Worm (Caenorhabditis elegans): ENCODE measurements around the gene C14C6.13.

C14C6.13 gene

DNA sequence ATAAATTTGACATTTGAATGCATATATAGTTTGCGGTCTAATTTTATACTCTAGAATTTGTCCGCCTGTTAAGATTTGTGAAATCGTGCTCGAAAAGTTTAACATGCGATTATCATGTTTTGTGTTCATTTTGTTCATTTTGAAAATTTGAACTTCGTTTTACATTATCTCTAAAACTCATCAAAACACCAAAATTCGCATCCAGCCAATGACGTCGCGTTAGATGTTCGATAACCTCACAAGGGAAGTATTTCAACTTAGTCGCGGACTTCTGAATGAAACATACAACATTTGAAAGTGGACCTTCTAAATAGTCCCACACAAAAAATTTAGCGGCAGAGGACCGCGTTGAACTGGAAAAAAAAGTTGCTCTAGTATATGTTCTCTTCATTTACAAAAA lies 33.1 kb downstream of the C14C6.13 start:
- TF ChIP-seq ztf-4 (tag; optimal IDR thresholded peaks at IDR 0.05) = no peak
- peak; percentile 68 for TF ChIP-seq elt-1 (tag; optimal IDR thresholded peaks at IDR 0.05)

DNA sequence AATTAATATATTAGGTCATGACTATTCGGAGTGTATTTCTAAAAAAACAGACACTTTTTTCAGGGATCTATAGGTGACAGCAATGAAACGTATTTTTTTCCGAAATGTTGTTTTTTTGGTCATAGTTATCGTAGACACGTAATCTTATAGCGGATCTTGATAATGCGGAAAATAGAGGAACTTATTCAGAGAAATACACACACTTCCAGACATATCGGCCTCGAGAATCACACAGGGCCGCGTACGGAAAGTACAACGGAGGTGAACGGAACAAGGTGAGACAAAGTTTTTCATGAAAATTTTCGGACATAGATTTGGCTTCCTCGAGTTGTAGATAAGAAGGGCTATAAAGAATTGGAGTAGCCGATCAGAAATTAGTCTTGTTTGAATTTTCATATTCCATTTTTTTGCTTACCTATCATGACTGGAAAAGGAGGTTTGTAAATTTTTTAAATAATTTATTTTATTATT lies 35.5 kb downstream of the C14C6.13 start, which contains the start of gene nhr-155:
Gene nhr-155 (plus strand): TSS at position 421 of the 471 bp plus-strand sequence.
- TF ChIP-seq nhr-23 (tag; optimal IDR thresholded peaks at IDR 0.05) (peak; percentile 87), nhr-43 (tag; optimal IDR thresholded peaks at IDR 0.05; ENCODE audit: poor library complexity, severe bottlenecking) (peak; percentile 67), nhr-25 (tag; optimal IDR thresholded peaks at IDR 0.05) (peak; percentile 32), elt-1 (tag; optimal IDR thresholded peaks at IDR 0.05) (peak; percentile 95), nhr-12 (tag; optimal IDR thresholded peaks at IDR 0.05) (no peak), snpc-4 (tag; optimal IDR thresholded peaks at IDR 0.05) (no peak), lin-15B (tag; optimal IDR thresholded peaks at IDR 0.05) (no peak)

DNA sequence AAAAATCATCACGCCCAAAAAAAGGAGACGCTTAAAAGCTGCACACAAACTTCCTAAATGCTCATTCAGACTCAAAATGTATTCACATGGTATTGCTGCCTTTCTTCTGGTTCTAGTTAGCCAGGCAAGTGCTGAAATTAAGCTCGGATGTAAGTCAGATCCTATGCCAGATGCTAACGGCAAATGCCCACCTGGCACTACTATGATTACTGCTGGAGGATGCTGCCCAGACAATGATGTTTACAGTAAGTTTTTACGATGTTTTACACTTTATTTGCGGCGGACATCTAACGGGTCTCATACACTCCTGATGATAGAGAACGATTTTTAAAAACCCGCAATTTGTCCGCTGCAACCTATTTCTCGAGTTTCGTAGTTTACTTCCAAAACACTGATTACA lies 38.0 kb downstream of the C14C6.13 start, which contains the start of gene C14C6.5:
Gene C14C6.5 (plus strand): TSS at position 58 of the 400 bp plus-strand sequence.
- TF ChIP-seq nhr-28 (tag; optimal IDR thresholded peaks at IDR 0.05) = no peak
- no peak for TF ChIP-seq lin-39 (tag; optimal IDR thresholded peaks at IDR 0.05)
- TF ChIP-seq nhr-43 (tag; optimal IDR thresholded peaks at IDR 0.05; ENCODE audit: poor library complexity, severe bottlenecking) = no peak
- no peak for TF ChIP-seq fkh-10 (GFP tag; optimal IDR thresholded peaks at IDR 0.05)
- no peak for TF ChIP-seq ZK546.5 (tag; optimal IDR thresholded peaks at IDR 0.05)
- no peak for TF ChIP-seq tbx-2 (tag; optimal IDR thresholded peaks at IDR 0.05)
- TF ChIP-seq nhr-23 (tag; optimal IDR thresholded peaks at IDR 0.05) = no peak
- no peak for TF ChIP-seq ama-1 (optimal IDR thresholded peaks at IDR 0.05)
- no peak for TF ChIP-seq nhr-77 (tag; optimal IDR thresholded peaks at IDR 0.05)

DNA sequence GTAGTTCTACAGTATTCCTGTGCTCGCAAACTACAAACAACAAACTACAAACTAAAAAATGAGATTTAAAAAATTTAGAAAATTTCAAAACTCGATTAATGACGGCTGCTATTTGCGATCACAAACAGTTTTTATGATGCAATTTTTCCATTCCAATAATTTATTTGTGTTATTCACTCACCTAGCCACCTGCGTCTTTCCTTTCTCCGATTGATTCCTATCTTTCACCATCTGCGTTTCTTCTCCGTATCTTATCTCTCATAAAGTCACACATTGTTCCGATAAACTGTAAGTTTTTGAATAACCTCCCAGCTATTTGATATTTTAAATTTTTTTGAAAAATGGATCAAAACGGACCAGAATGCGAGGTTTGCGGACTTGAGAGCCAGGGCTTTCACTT lies 40.4 kb downstream of the C14C6.13 start, which contains the start of gene nhr-132:
Gene nhr-132 (plus strand): TSS at position 271 of the 400 bp plus-strand sequence.
- TF ChIP-seq hmg-11 (tag; optimal IDR thresholded peaks at IDR 0.05) (peak; percentile 18), nhr-23 (tag; optimal IDR thresholded peaks at IDR 0.05) (peak; percentile 27), nhr-77 (tag; optimal IDR thresholded peaks at IDR 0.05) (no peak), lsy-12 (tag; optimal IDR thresholded peaks at IDR 0.05) (no peak), nhr-25 (tag; optimal IDR thresholded peaks at IDR 0.05) (peak; percentile 28), pqm-1 (tag; optimal IDR thresholded peaks at IDR 0.05) (peak; percentile 73), elt-2 (tag; optimal IDR thresholded peaks at IDR 0.05) (peak; percentile 60), egl-5 (tag; optimal IDR thresholded peaks at IDR 0.05) (peak; percentile 14), ceh-28 (tag; optimal IDR thresholded peaks at IDR 0.05) (peak; percentile 53), elt-3 (tag; optimal IDR thresholded peaks at IDR 0.05) (peak in 1 of 3 experiments; percentile 58)

DNA sequence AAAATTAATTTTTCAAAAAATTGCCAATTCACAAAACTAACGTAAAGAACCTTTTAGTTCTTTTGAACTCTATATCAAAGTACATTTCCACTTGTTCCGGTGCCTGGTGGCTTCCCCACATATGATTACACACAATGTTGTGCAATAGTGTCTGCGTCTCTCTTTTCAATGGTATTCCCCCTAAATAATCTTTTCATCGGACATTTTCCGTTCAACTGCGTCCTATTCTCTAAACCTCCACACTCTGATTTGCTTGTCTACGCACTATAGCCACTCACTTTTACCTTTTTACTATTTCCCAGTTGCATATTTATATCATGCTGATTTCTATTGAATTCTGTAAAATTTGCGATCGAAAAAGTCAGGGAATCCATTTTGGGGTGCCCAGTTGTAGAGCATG lies 42.5 kb downstream of the C14C6.13 start, which contains the start of gene nhr-58:
Gene nhr-58 (plus strand): TSS at position 214 of the 400 bp plus-strand sequence.
- TF ChIP-seq lsy-12 (tag; optimal IDR thresholded peaks at IDR 0.05) (no peak), egl-5 (tag; optimal IDR thresholded peaks at IDR 0.05) (no peak), ceh-28 (tag; optimal IDR thresholded peaks at IDR 0.05) (no peak), jun-1 (tag; optimal IDR thresholded peaks at IDR 0.05) (peak; percentile 85), pha-4 (tag; optimal IDR thresholded peaks at IDR 0.05) (peak; percentile 90), pqm-1 (tag; optimal IDR thresholded peaks at IDR 0.05) (peak; percentile 97), elt-1 (tag; optimal IDR thresholded peaks at IDR 0.05) (peak; percentile 43), nhr-43 (tag; optimal IDR thresholded peaks at IDR 0.05; ENCODE audit: poor library complexity, severe bottlenecking) (peak; percentile 40), elt-2 (tag; optimal IDR thresholded peaks at IDR 0.05) (peak; percentile 86), ztf-11 (tag; optimal IDR thresholded peaks at IDR 0.05) (no peak), nhr-25 (tag; optimal IDR thresholded peaks at IDR 0.05) (peak; percentile 56), nfya-1 (tag; optimal IDR thresholded peaks at IDR 0.05; ENCODE audit: insufficient read depth) (peak; percentile 66), fos-1 (tag; optimal IDR thresholded peaks at IDR 0.05) (no peak), R02D3.7 (tag; optimal IDR thresholded peaks at IDR 0.05) (no peak), nhr-23 (tag; optimal IDR thresholded peaks at IDR 0.05) (peak; percentile 68), nhr-67 (tag; optimal IDR thresholded peaks at IDR 0.05) (no peak), ZK546.5 (tag; optimal IDR thresholded peaks at IDR 0.05) (no peak), elt-3 (tag; optimal IDR thresholded peaks at IDR 0.05) (peak in 1 of 3 experiments; percentile 15), lin-39 (tag; optimal IDR thresholded peaks at IDR 0.05) (peak; percentile 29), mml-1 (tag; optimal IDR thresholded peaks at IDR 0.05) (no peak), snpc-4 (tag; optimal IDR thresholded peaks at IDR 0.05) (no peak), eor-1 (tag; optimal IDR thresholded peaks at IDR 0.05) (no peak), nhr-28 (tag; optimal IDR thresholded peaks at IDR 0.05) (no peak), nhr-12 (tag; optimal IDR thresholded peaks at IDR 0.05) (no peak), nhr-11 (tag; optimal IDR thresholded peaks at IDR 0.05) (no peak), egl-27 (tag; optimal IDR thresholded peaks at IDR 0.05) (peak; percentile 78), nhr-76 (tag; optimal IDR thresholded peaks at IDR 0.05) (no peak), mdl-1 (tag; optimal IDR thresholded peaks at IDR 0.05) (peak; percentile 49), skn-1 (tag; optimal IDR thresholded peaks at IDR 0.05) (no peak), unc-62 (GFP tag; optimal IDR thresholded peaks at IDR 0.05) (no peak), aly-2 (tag; optimal IDR thresholded peaks at IDR 0.05) (no peak)
